Worm (Caenorhabditis elegans): ENCODE data around the gene B0496.11.

The B0496.11 gene

ce11 chrIV:7428998-7429397 is 4.8 kb downstream of the B0496.11 start:
- TF ChIP-seq unc-62 (GFP tag; optimal IDR thresholded peaks at IDR 0.05) (no peak), daf-12 (tag; optimal IDR thresholded peaks at IDR 0.05) (no peak), fkh-2 (tag; optimal IDR thresholded peaks at IDR 0.05) (no peak), ZK546.5 (tag; optimal IDR thresholded peaks at IDR 0.05) (no peak), pha-4 (tag; optimal IDR thresholded peaks at IDR 0.05) (no peak), aly-2 (tag; optimal IDR thresholded peaks at IDR 0.05) (no peak), nhr-25 (tag; optimal IDR thresholded peaks at IDR 0.05) (no peak), R02D3.7 (tag; optimal IDR thresholded peaks at IDR 0.05) (no peak), lsy-12 (tag; optimal IDR thresholded peaks at IDR 0.05) (no peak), pqm-1 (tag; optimal IDR thresholded peaks at IDR 0.05) (no peak), eor-1 (tag; optimal IDR thresholded peaks at IDR 0.05) (no peak), ztf-4 (tag; optimal IDR thresholded peaks at IDR 0.05) (no peak), mdl-1 (tag; optimal IDR thresholded peaks at IDR 0.05) (no peak), ztf-11 (tag; optimal IDR thresholded peaks at IDR 0.05) (no peak), snpc-4 (tag; optimal IDR thresholded peaks at IDR 0.05) (no peak), jun-1 (tag; optimal IDR thresholded peaks at IDR 0.05) (no peak), nhr-237 (tag; optimal IDR thresholded peaks at IDR 0.05) (no peak), mml-1 (tag; optimal IDR thresholded peaks at IDR 0.05) (no peak), sea-2 (GFP tag; optimal IDR thresholded peaks at IDR 0.05) (no peak)

- TF ChIP-seq fkh-10 (GFP tag; optimal IDR thresholded peaks at IDR 0.05) (no peak), unc-39 (tag; optimal IDR thresholded peaks at IDR 0.05) (no peak), lsy-12 (tag; optimal IDR thresholded peaks at IDR 0.05) (no peak), hmg-11 (tag; optimal IDR thresholded peaks at IDR 0.05) (no peak), mml-1 (tag; optimal IDR thresholded peaks at IDR 0.05) (no peak), ztf-11 (tag; optimal IDR thresholded peaks at IDR 0.05) (no peak), daf-12 (tag; optimal IDR thresholded peaks at IDR 0.05) (no peak), egl-5 (tag; optimal IDR thresholded peaks at IDR 0.05) (no peak), nhr-25 (tag; optimal IDR thresholded peaks at IDR 0.05) (no peak), ceh-82 (tag; optimal IDR thresholded peaks at IDR 0.05) (no peak), eor-1 (tag; optimal IDR thresholded peaks at IDR 0.05) (no peak), fos-1 (tag; optimal IDR thresholded peaks at IDR 0.05) (no peak), sea-2 (GFP tag; optimal IDR thresholded peaks at IDR 0.05) (no peak), nhr-23 (tag; optimal IDR thresholded peaks at IDR 0.05) (no peak), tbx-2 (tag; optimal IDR thresholded peaks at IDR 0.05) (no peak), ceh-28 (tag; optimal IDR thresholded peaks at IDR 0.05) (no peak), jun-1 (tag; optimal IDR thresholded peaks at IDR 0.05) (no peak)
Observed at ce11 chrIV:7428347-7428746, 5.4 kb downstream of the B0496.11 start.

- TF ChIP-seq nhr-67 (tag; optimal IDR thresholded peaks at IDR 0.05) = no peak
- TF ChIP-seq nfya-1 (tag; optimal IDR thresholded peaks at IDR 0.05; ENCODE audit: insufficient read depth) = peak; percentile 7
Observed at ce11 chrIV:7426055-7426454, 7.7 kb downstream of the B0496.11 start.

- TF ChIP-seq elt-2 (tag; optimal IDR thresholded peaks at IDR 0.05) (no peak), egl-5 (tag; optimal IDR thresholded peaks at IDR 0.05) (no peak), nhr-76 (tag; optimal IDR thresholded peaks at IDR 0.05) (no peak), ama-1 (optimal IDR thresholded peaks at IDR 0.05) (no peak), fkh-2 (tag; optimal IDR thresholded peaks at IDR 0.05) (no peak), nhr-237 (tag; optimal IDR thresholded peaks at IDR 0.05) (no peak), ztf-4 (tag; optimal IDR thresholded peaks at IDR 0.05) (no peak), aly-2 (tag; optimal IDR thresholded peaks at IDR 0.05) (no peak), jun-1 (tag; optimal IDR thresholded peaks at IDR 0.05) (no peak), lin-15B (tag; optimal IDR thresholded peaks at IDR 0.05) (no peak), ztf-11 (tag; optimal IDR thresholded peaks at IDR 0.05) (no peak), nhr-67 (tag; optimal IDR thresholded peaks at IDR 0.05) (no peak), unc-62 (GFP tag; optimal IDR thresholded peaks at IDR 0.05) (no peak), ceh-9 (tag; optimal IDR thresholded peaks at IDR 0.05) (no peak), nhr-25 (tag; optimal IDR thresholded peaks at IDR 0.05) (no peak), nhr-12 (tag; optimal IDR thresholded peaks at IDR 0.05) (no peak), daf-12 (tag; optimal IDR thresholded peaks at IDR 0.05) (no peak), ZK546.5 (tag; optimal IDR thresholded peaks at IDR 0.05) (no peak), pha-4 (tag; optimal IDR thresholded peaks at IDR 0.05) (no peak), lin-39 (tag; optimal IDR thresholded peaks at IDR 0.05) (no peak)
Observed at ce11 chrIV:7424198-7424597, 9.6 kb downstream of the B0496.11 start, which contains the start of gene unc-82. unc-82 (plus strand) TSS chrIV:7424498.

Data from whole organism, L3 larva.